Fruit fly (Drosophila melanogaster) whole organism, wandering third instar larva: ENCODE data around the gene TwdlC.

Experiments
- Abd-B ChIP-seq: fragments of >200 bp; optimal IDR thresholded peaks from 2 replicates; lab custom pipeline; 2017; ENCODE audit warnings: missing biosample characterization, missing genetic modification characterization
- CG32264 ChIP-seq: fragments of 200-800 bp; sonication (Bioruptor generic); optimal IDR thresholded peaks from 2 replicates; lab custom pipeline; 2016; ENCODE audit warnings: missing biosample characterization, missing genetic modification characterization
- CG9705 ChIP-seq: fragments of 200-800 bp; sonication (Bioruptor generic); optimal IDR thresholded peaks from 2 replicates; lab custom pipeline; 2018; ENCODE audit warnings: missing biosample characterization, mild to moderate bottlenecking, missing genetic modification characterization
- CrebA ChIP-seq: fragments of 200-800 bp; sonication (Bioruptor generic); optimal IDR thresholded peaks from 2 replicates; lab custom pipeline; 2016; ENCODE audit warnings: missing biosample characterization, mild to moderate bottlenecking, missing genetic modification characterization, borderline replicate concordance
- Dfd ChIP-seq: fragments of >200 bp; optimal IDR thresholded peaks from 2 replicates; lab custom pipeline; 2017; ENCODE audit warnings: missing biosample characterization, missing genetic modification characterization
- Dif ChIP-seq: fragments of 200-275, 200-300 bp; sonication (Bioruptor generic); optimal IDR thresholded peaks from 2 replicates; lab custom pipeline; 2018; ENCODE audit warnings: missing biosample characterization, missing genetic modification characterization; ENCODE audit not compliant: partially characterized antibody
- GATAd ChIP-seq: sonication (Bioruptor generic); optimal IDR thresholded peaks from 2 replicates; lab custom pipeline; 2016; ENCODE audit warnings: missing biosample characterization, missing genetic modification characterization
- HLH106 ChIP-seq: fragments of 200-800 bp; optimal IDR thresholded peaks from 3 replicates; lab custom pipeline; 2019; ENCODE audit warnings: missing biosample characterization, mild to moderate bottlenecking, missing genetic modification characterization, moderate library complexity
- Hnf4 ChIP-seq: fragments of 200-800 bp; sonication (Bioruptor generic); optimal IDR thresholded peaks from 2 replicates; lab custom pipeline; 2016; ENCODE audit warnings: missing biosample characterization, mild to moderate bottlenecking, missing genetic modification characterization
- Hr78 ChIP-seq: fragments of >200 bp; optimal IDR thresholded peaks from 2 replicates; lab custom pipeline; 2017; ENCODE audit warnings: missing biosample characterization, missing genetic modification characterization
- Hr83 ChIP-seq: fragments of 200-300 bp; sonication (Bioruptor generic); optimal IDR thresholded peaks from 2 replicates; lab custom pipeline; 2016; ENCODE audit warnings: missing biosample characterization, mild to moderate bottlenecking, missing genetic modification characterization, moderate library complexity; ENCODE audit not compliant: poor library complexity, severe bottlenecking
- Jra ChIP-seq: sonication (Bioruptor generic); optimal IDR thresholded peaks from 2 replicates; lab custom pipeline; 2016; ENCODE audit warnings: missing biosample characterization, missing genetic modification characterization
- Mio ChIP-seq: sonication (Bioruptor generic); optimal IDR thresholded peaks from 2 replicates; lab custom pipeline; 2016; ENCODE audit warnings: missing biosample characterization, missing genetic modification characterization
- Myc ChIP-seq: fragments of >200 bp; optimal IDR thresholded peaks from 2 replicates; lab custom pipeline; 2017
- N ChIP-seq: fragments of >200 bp; optimal IDR thresholded peaks from 2 replicates; lab custom pipeline; 2018; ENCODE audit warnings: missing biosample characterization, missing external identifiers, missing genetic modification characterization
- OdsH ChIP-seq: fragments of 200-800 bp; sonication (Bioruptor generic); optimal IDR thresholded peaks from 2 replicates; lab custom pipeline; 2016; ENCODE audit warnings: missing biosample characterization, mild to moderate bottlenecking, missing genetic modification characterization
- Rel ChIP-seq, 2 experiments: fragments of 200-800 bp; sonication (Bioruptor generic) in 1 of 2; optimal IDR thresholded peaks; 2 replicates in 1 of 2; 3 replicates in 1 of 2; lab custom pipeline; 2016 to 2019; ENCODE audit warnings: mild to moderate bottlenecking in 2 of 2, missing biosample characterization in 2 of 2, missing genetic modification characterization in 2 of 2, moderate library complexity in 1 of 2
- Sp1 ChIP-seq: fragments of 200-800 bp; sonication (Bioruptor generic); optimal IDR thresholded peaks from 3 replicates; lab custom pipeline; 2019; ENCODE audit warnings: missing biosample characterization, mild to moderate bottlenecking, missing genetic modification characterization, moderate library complexity
- Vsx2 ChIP-seq: fragments of 200-300, 225-300 bp; sonication (Bioruptor generic); optimal IDR thresholded peaks from 2 replicates; lab custom pipeline; 2018; ENCODE audit warnings: missing biosample characterization, missing genetic modification characterization; ENCODE audit not compliant: partially characterized antibody
- br ChIP-seq: fragments of 200-800 bp; sonication (Bioruptor generic); optimal IDR thresholded peaks from 2 replicates; lab custom pipeline; 2016; ENCODE audit warnings: missing biosample characterization, missing genetic modification characterization
- brk ChIP-seq: fragments of 200-800 bp; sonication (Bioruptor generic); optimal IDR thresholded peaks from 2 replicates; lab custom pipeline; 2016; ENCODE audit warnings: missing biosample characterization, mild to moderate bottlenecking, missing genetic modification characterization
- dl ChIP-seq, 2 experiments: fragments of 175-275, 200-275 bp in 1 of 2; fragments of 200-275 bp in 1 of 2; sonication (Bioruptor generic); optimal IDR thresholded peaks; lab custom pipeline; 2018; ENCODE audit warnings: mild to moderate bottlenecking in 2 of 2, missing biosample characterization in 2 of 2, missing genetic modification characterization in 2 of 2, moderate library complexity in 2 of 2; ENCODE audit not compliant: partially characterized antibody in 2 of 2, insufficient read depth in 1 of 2
- dmrt93B ChIP-seq: fragments of 200-800 bp; sonication (Bioruptor generic); optimal IDR thresholded peaks from 2 replicates; lab custom pipeline; 2018; ENCODE audit warnings: missing biosample characterization, mild to moderate bottlenecking, missing genetic modification characterization
- dsf ChIP-seq: sonication (Bioruptor generic); optimal IDR thresholded peaks from 2 replicates; lab custom pipeline; 2016; ENCODE audit warnings: missing biosample characterization, missing genetic modification characterization, borderline replicate concordance
- ey ChIP-seq: fragments of 200-800 bp; sonication (Bioruptor generic); optimal IDR thresholded peaks from 2 replicates; lab custom pipeline; 2016; ENCODE audit warnings: missing biosample characterization, missing genetic modification characterization
- foxo ChIP-seq, 2 experiments: fragments of 200-800 bp; sonication (Bioruptor generic); optimal IDR thresholded peaks; 2 replicates in 1 of 2; 3 replicates in 1 of 2; lab custom pipeline; 2016 to 2017; ENCODE audit warnings: missing biosample characterization in 2 of 2, missing genetic modification characterization in 2 of 2
- fru ChIP-seq: fragments of 200-800 bp; sonication (Bioruptor generic); optimal IDR thresholded peaks from 3 replicates; lab custom pipeline; 2016; ENCODE audit warnings: missing biosample characterization, mild to moderate bottlenecking, missing genetic modification characterization
- h ChIP-seq: fragments of 200-800 bp; sonication (Bioruptor generic); optimal IDR thresholded peaks from 3 replicates; lab custom pipeline; 2016; ENCODE audit warnings: missing biosample characterization, mild to moderate bottlenecking, missing genetic modification characterization
- jim ChIP-seq: fragments of 175-275, 200-325 bp; sonication (Bioruptor generic); optimal IDR thresholded peaks from 2 replicates; lab custom pipeline; 2016; ENCODE audit warnings: missing biosample characterization, mild to moderate bottlenecking, missing genetic modification characterization
- lola ChIP-seq: fragments of >200 bp; optimal IDR thresholded peaks from 2 replicates; lab custom pipeline; 2017; ENCODE audit warnings: missing biosample characterization, missing genetic modification characterization
- pan ChIP-seq: fragments of >200 bp; optimal IDR thresholded peaks from 2 replicates; lab custom pipeline; 2017
- psq ChIP-seq: fragments of 200-800 bp; sonication (Bioruptor generic); optimal IDR thresholded peaks from 3 replicates; lab custom pipeline; 2017; ENCODE audit warnings: missing biosample characterization, mild to moderate bottlenecking, missing genetic modification characterization, moderate library complexity
- rgr ChIP-seq: fragments of 200-800 bp; sonication (Bioruptor generic); optimal IDR thresholded peaks from 3 replicates; lab custom pipeline; 2016; ENCODE audit warnings: missing biosample characterization, mild to moderate bottlenecking, missing genetic modification characterization
- sage ChIP-seq: fragments of 200-800 bp; sonication (Bioruptor generic); optimal IDR thresholded peaks from 2 replicates; lab custom pipeline; 2016; ENCODE audit warnings: missing biosample characterization, mild to moderate bottlenecking, missing genetic modification characterization
- sv ChIP-seq: fragments of 200-800 bp; sonication (Bioruptor generic); optimal IDR thresholded peaks from 3 replicates; lab custom pipeline; 2016; ENCODE audit warnings: missing biosample characterization, missing genetic modification characterization
- tai ChIP-seq: sonication (Bioruptor generic); optimal IDR thresholded peaks from 2 replicates; lab custom pipeline; 2016; ENCODE audit warnings: missing biosample characterization, missing genetic modification characterization
- usp ChIP-seq: fragments of >200 bp; optimal IDR thresholded peaks from 2 replicates; lab custom pipeline; 2017; ENCODE audit warnings: missing biosample characterization, missing genetic modification characterization
- woc ChIP-seq: sonication (Bioruptor generic); optimal IDR thresholded peaks from 2 replicates; lab custom pipeline; 2016; ENCODE audit warnings: missing biosample characterization, mild to moderate bottlenecking, missing genetic modification characterization

The TwdlC gene

DNA sequence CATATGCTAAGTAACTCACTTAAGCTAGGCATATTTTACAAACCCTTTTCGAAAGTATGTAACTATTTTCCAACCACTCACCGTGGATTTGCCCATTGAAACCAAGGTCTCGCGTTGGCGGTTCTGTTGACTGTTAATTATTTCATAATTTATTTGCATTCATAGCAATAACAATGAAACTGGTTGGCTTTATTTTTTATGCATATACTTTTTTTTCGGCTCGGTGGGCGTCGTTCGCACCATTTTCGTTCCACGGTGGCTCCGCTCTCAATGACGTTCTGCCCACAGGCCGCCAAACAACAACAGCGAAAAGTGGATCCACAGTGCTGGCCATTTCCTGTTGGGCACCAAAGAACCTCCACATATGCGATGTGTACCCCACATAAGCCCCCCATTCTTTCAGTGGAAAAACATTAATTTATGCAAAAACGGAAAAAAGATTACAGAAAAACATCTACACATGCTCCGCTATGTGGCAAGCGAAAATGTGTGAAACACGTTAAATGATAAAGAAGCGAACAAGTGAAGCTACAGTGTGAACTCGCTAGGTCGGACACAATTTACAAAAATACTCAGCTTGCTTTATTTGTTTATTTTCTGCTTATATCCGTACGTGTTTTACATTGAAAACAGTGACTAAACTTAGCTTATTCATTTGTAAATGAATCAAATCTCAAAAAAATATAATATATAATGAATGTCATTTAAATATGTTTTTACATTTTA, 26.9 kb upstream of the TwdlC start:
- TF ChIP-seq lola (GFP tag; lab: Kevin White, UChicago) (no peak), woc (peak; percentile 32), brk (GFP tag; lab: Kevin White, UChicago) (no peak), dl (GFP tag; optimal IDR thresholded peaks at IDR 0.05; lab: Kevin White, UChicago; ENCODE audit: insufficient read depth in 1 of 2, partially characterized antibody in 2 of 2) (no peak), br (GFP tag; lab: Kevin White, UChicago) (no peak), Vsx2 (GFP tag; lab: Kevin White, UChicago) (no peak), dmrt93B (no peak), rgr (peak; percentile 35), Jra (no peak), OdsH (GFP tag; lab: Kevin White, UChicago) (peak; percentile 49), Hr83 (no peak), N (GFP tag; lab: Kevin White, UChicago) (no peak), usp (GFP tag; lab: Kevin White, UChicago) (no peak), Abd-B (GFP tag; lab: Kevin White, UChicago) (no peak), Sp1 (GFP tag; lab: Kevin White, UChicago) (peak; percentile 57), psq (GFP tag; lab: Kevin White, UChicago) (peak; percentile 63), Rel (GFP tag; optimal IDR thresholded peaks at IDR 0.05; lab: Kevin White, UChicago) (no peak), Rel (tag; optimal IDR thresholded peaks at IDR 0.05; lab: Kevin White, UChicago) (no peak), Dfd (GFP tag; lab: Kevin White, UChicago) (no peak), pan (lab: Kevin White, UChicago) (no peak), sv (GFP tag; lab: Kevin White, UChicago) (no peak), ey (GFP tag; lab: Kevin White, UChicago) (no peak), jim (no peak), Myc (lab: Kevin White, UChicago) (no peak), h (GFP tag; lab: Kevin White, UChicago) (no peak), CrebA (GFP tag; lab: Kevin White, UChicago) (no peak), foxo (GFP tag; optimal IDR thresholded peaks at IDR 0.05; lab: Kevin White, UChicago) (peak in 1 of 2 experiments; percentile 61), HLH106 (tag; lab: Kevin White, UChicago) (peak; percentile 46), dsf (GFP tag; lab: Kevin White, UChicago) (no peak), Dif (GFP tag; lab: Kevin White, UChicago) (no peak), GATAd (GFP tag; lab: Kevin White, UChicago) (no peak), Mio (GFP tag; lab: Kevin White, UChicago) (no peak), Hr78 (no peak), Hnf4 (GFP tag; lab: Kevin White, UChicago) (peak; percentile 1), CG32264 (GFP tag; lab: Kevin White, UChicago) (no peak), sage (no peak), tai (GFP tag; lab: Kevin White, UChicago) (no peak), fru (GFP tag; lab: Kevin White, UChicago) (no peak), CG9705 (GFP tag; lab: Kevin White, UChicago) (no peak)
- TF ChIP-seq, all 38 proteins: peak for 8

DNA sequence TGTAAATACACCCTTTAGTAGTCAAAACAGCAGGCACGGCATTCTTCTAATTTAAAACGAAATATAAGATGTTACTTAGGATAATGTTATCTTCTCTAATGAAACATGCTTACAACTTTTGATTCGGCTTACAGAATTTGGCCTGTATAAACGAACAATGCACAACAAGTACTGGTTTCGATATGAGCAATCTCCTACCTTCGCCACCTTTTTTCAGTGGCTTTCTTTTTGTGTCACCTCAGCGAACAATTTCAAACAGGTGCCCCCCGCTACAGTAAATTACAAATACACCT, 26.4 kb upstream of the TwdlC start:
- TF ChIP-seq ey (GFP tag; lab: Kevin White, UChicago) (no peak), Sp1 (GFP tag; lab: Kevin White, UChicago) (no peak), dsf (GFP tag; lab: Kevin White, UChicago) (no peak), jim (no peak), psq (GFP tag; lab: Kevin White, UChicago) (peak; percentile 45), OdsH (GFP tag; lab: Kevin White, UChicago) (no peak), Hnf4 (GFP tag; lab: Kevin White, UChicago) (no peak), rgr (peak; percentile 16), GATAd (GFP tag; lab: Kevin White, UChicago) (no peak), foxo (GFP tag; optimal IDR thresholded peaks at IDR 0.05; lab: Kevin White, UChicago) (peak in 1 of 2 experiments; percentile 35), CG32264 (GFP tag; lab: Kevin White, UChicago) (no peak), Hr83 (no peak), Abd-B (GFP tag; lab: Kevin White, UChicago) (no peak)
- TF ChIP-seq, all 38 proteins: peak for 3
